Worm (Caenorhabditis elegans): ENCODE data around the gene F54D5.23.

Gene F54D5.23

ce11 chrII:11537115-11537514 lies 32.0 kb downstream of the F54D5.23 start:
- no peak for TF ChIP-seq ceh-82 (tag; optimal IDR thresholded peaks at IDR 0.05)
- TF ChIP-seq blmp-1 (tag; optimal IDR thresholded peaks at IDR 0.05), result peak; percentile 28

DNA sequence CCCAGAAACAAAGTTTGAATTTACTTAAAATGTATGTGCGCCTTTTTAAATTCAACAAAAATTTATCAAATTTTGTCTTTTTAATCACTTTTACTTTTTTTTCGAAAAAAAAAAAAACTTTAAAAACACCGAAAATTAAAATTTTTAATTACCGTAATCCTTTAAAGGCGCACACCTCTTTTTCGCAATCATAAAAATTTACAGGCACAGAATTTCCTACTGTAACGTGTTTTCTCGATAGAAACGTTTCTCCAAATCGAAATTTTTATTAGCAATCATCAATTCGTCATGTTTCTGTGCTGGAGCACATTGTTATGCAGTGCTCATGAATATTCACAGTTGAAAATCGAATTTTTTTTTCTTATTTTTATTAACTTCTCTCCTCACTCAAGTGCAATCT lies 32.6 kb downstream of the F54D5.23 start:
- TF ChIP-seq blmp-1 (tag; optimal IDR thresholded peaks at IDR 0.05) (no peak), zag-1 (tag; optimal IDR thresholded peaks at IDR 0.05) (no peak), pag-3 (tag; optimal IDR thresholded peaks at IDR 0.05; ENCODE audit: borderline replicate concordance, insufficient read depth) (no peak), zip-4 (GFP tag; optimal IDR thresholded peaks at IDR 0.05) (no peak), fkh-8 (tag; optimal IDR thresholded peaks at IDR 0.05) (no peak), dsc-1 (tag; optimal IDR thresholded peaks at IDR 0.05) (no peak), elt-2 (tag; optimal IDR thresholded peaks at IDR 0.05) (no peak), aha-1 (tag; optimal IDR thresholded peaks at IDR 0.05) (no peak), nhr-20 (tag; optimal IDR thresholded peaks at IDR 0.05) (no peak), ztf-11 (tag; optimal IDR thresholded peaks at IDR 0.05) (no peak), unc-86 (tag; optimal IDR thresholded peaks at IDR 0.05) (no peak), skn-1 (tag; optimal IDR thresholded peaks at IDR 0.05) (no peak), nhr-28 (tag; optimal IDR thresholded peaks at IDR 0.05) (no peak), ama-1 (optimal IDR thresholded peaks at IDR 0.05) (no peak), F16B12.6 (tag; optimal IDR thresholded peaks at IDR 0.05) (no peak)

ce11 chrII:11535924-11536323 lies 33.2 kb downstream of the F54D5.23 start:
- TF ChIP-seq efl-1 (optimal IDR thresholded peaks at IDR 0.05) (no peak), efl-1 (GFP tag; optimal IDR thresholded peaks at IDR 0.05 in 1 of 2) (peak in 1 of 2 experiments; percentile 82), efl-3 (GFP tag; optimal IDR thresholded peaks at IDR 0.05) (no peak)

DNA sequence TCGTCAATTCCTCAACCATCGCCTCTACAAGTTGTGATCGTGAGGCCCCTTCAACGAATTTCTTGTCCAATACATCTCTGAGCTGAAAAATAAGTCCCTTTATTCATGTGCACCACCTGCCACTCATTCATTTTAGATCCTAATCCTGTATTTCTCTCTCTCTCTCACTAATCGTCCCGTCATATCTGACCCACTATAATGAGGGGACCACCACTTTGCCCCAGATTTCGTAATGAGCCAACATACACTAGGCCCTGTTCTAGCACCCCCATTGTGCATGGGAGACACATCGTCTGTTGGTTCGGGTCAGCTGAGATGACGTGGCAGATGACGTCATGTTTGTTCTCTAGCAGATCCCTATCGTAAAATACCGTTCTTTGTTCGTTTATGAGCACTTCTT lies 33.7 kb downstream of the F54D5.23 start:
- no peak for TF ChIP-seq lir-3 (tag; optimal IDR thresholded peaks at IDR 0.05; ENCODE audit: poor library complexity)
- TF ChIP-seq nhr-77 (tag; optimal IDR thresholded peaks at IDR 0.05), result no peak
- TF ChIP-seq nhr-90 (tag; optimal IDR thresholded peaks at IDR 0.05; ENCODE audit: poor library complexity), result no peak
- TF ChIP-seq nhr-76 (tag; optimal IDR thresholded peaks at IDR 0.05), result no peak
- no peak for TF ChIP-seq lsy-2 (tag; optimal IDR thresholded peaks at IDR 0.05)
- no peak for TF ChIP-seq swsn-7 (tag; optimal IDR thresholded peaks at IDR 0.05)
- no peak for TF ChIP-seq zip-4 (GFP tag; optimal IDR thresholded peaks at IDR 0.05)
- TF ChIP-seq Y116A8C.19 (tag; optimal IDR thresholded peaks at IDR 0.05; ENCODE audit: borderline replicate concordance), result no peak
- no peak for TF ChIP-seq grh-1 (GFP tag; IDR thresholded peaks at IDR 0.05)
- TF ChIP-seq egl-13 (tag; optimal IDR thresholded peaks at IDR 0.05), result no peak
- TF ChIP-seq sup-37 (GFP tag; optimal IDR thresholded peaks at IDR 0.05), result no peak
- no peak for TF ChIP-seq pqm-1 (tag; optimal IDR thresholded peaks at IDR 0.05)
- TF ChIP-seq lin-15B (tag; optimal IDR thresholded peaks at IDR 0.05), result no peak
- TF ChIP-seq snpc-4 (tag; optimal IDR thresholded peaks at IDR 0.05), result no peak
- no peak for TF ChIP-seq sox-4 (tag; optimal IDR thresholded peaks at IDR 0.05)
- TF ChIP-seq blmp-1 (tag; optimal IDR thresholded peaks at IDR 0.05), result no peak
- no peak for TF ChIP-seq F16B12.6 (tag; optimal IDR thresholded peaks at IDR 0.05)
- no peak for TF ChIP-seq elt-3 (tag; optimal IDR thresholded peaks at IDR 0.05)

ce11 chrII:11534429-11535099 lies 34.5 kb downstream of the F54D5.23 start, which contains the start of gene Y62F5A.12:
Gene Y62F5A.12, minus strand, starts transcription at chrII:11534479.
- peak; percentile 54 for TF ChIP-seq fkh-4 (tag; optimal IDR thresholded peaks at IDR 0.05; ENCODE audit: borderline replicate concordance)
- peak; percentile 59 for TF ChIP-seq lin-13 (GFP tag; optimal IDR thresholded peaks at IDR 0.05)
- peak; percentile 10 for TF ChIP-seq efl-3 (GFP tag; optimal IDR thresholded peaks at IDR 0.05)
- TF ChIP-seq pax-3 (tag; optimal IDR thresholded peaks at IDR 0.05), result peak; percentile 89
- TF ChIP-seq mep-1 (tag; optimal IDR thresholded peaks at IDR 0.05), result peak; percentile 63
- peak; percentile 90 for TF ChIP-seq fkh-8 (tag; optimal IDR thresholded peaks at IDR 0.05)
- TF ChIP-seq lin-35 (GFP tag; optimal IDR thresholded peaks at IDR 0.05), result peak; percentile 78 to 92
- TF ChIP-seq elt-3 (tag; optimal IDR thresholded peaks at IDR 0.05), result peak in 2 of 6 experiments; percentile 11 to 13
- peak; percentile 66 for TF ChIP-seq jun-1 (tag; optimal IDR thresholded peaks at IDR 0.05)
- TF ChIP-seq swsn-7 (tag; optimal IDR thresholded peaks at IDR 0.05), result peak; percentile 80
- TF ChIP-seq unc-98 (GFP tag; IDR thresholded peaks at IDR 0.05), result peak; percentile 94
- peak; percentile 86 for TF ChIP-seq xbp-1 (tag; optimal IDR thresholded peaks at IDR 0.05)
- TF ChIP-seq nhr-85 (tag), result peak; percentile 74
- TF ChIP-seq unc-86 (tag; optimal IDR thresholded peaks at IDR 0.05), result peak; percentile 84
- peak; percentile 72 for TF ChIP-seq nhr-77 (tag; optimal IDR thresholded peaks at IDR 0.05)
- TF ChIP-seq lin-14 (GFP tag; optimal IDR thresholded peaks at IDR 0.05), result peak; percentile 84
- TF ChIP-seq elt-2 (tag; optimal IDR thresholded peaks at IDR 0.05), result peak; percentile 42
- TF ChIP-seq fkh-10 (GFP tag; optimal IDR thresholded peaks at IDR 0.05), result peak; percentile 81
